Fruit fly (Drosophila melanogaster) whole organism, embryonic: ENCODE results near the gene CG2182.
A peak's percentile ranks its signal among the peaks of the same experiment; 100 is the strongest.

Experiments
- Ada2b ChIP-seq: fragments of 200-800 bp; sonication (Bioruptor generic); IDR thresholded peaks from 2 replicates; pipeline ENCODE4 v1.3.6; 2022; ENCODE audit warnings: missing biosample characterization, missing genetic modification characterization
- B-H2 ChIP-seq: fragments of 200-800 bp; sonication (Bioruptor generic); optimal IDR thresholded peaks from 2 replicates; lab custom pipeline; 2018; ENCODE audit warnings: missing biosample characterization, mild to moderate bottlenecking, missing genetic modification characterization
- Bdp1 ChIP-seq: fragments of 200-800 bp; sonication (Bioruptor generic); optimal IDR thresholded peaks from 3 replicates; lab custom pipeline; 2016; ENCODE audit warnings: missing biosample characterization, missing genetic modification characterization
- Blimp-1 ChIP-seq: fragments of 200-800 bp; sonication (Bioruptor generic); optimal IDR thresholded peaks from 3 replicates; lab custom pipeline; 2018; ENCODE audit warnings: missing biosample characterization, missing genetic modification characterization, mild to moderate bottlenecking, moderate library complexity, missing genetic modification reagents
- Bteb2 ChIP-seq: fragments of 200-800 bp; sonication (Bioruptor generic); optimal IDR thresholded peaks from 2 replicates; lab custom pipeline; 2016; ENCODE audit warnings: missing biosample characterization, missing genetic modification characterization
- CG11085 ChIP-seq: fragments of 200-800 bp; sonication (Bioruptor generic); IDR thresholded peaks from 2 replicates; pipeline ENCODE4 v1.3.6; 2022; ENCODE audit warnings: missing biosample characterization, missing genetic modification characterization
- CG1233 ChIP-seq: fragments of 200-800 bp; sonication (Bioruptor generic); optimal IDR thresholded peaks from 4 replicates; lab custom pipeline; 2018; ENCODE audit warnings: missing biosample characterization, mild to moderate bottlenecking, missing genetic modification characterization
- CG13287 ChIP-seq: fragments of 200-800 bp; sonication (Bioruptor generic); IDR thresholded peaks from 2 replicates; pipeline ENCODE4 v1.3.6; 2022; ENCODE audit warnings: missing biosample characterization, missing genetic modification characterization; ENCODE audit not compliant: partially characterized antibody
- CG13296 ChIP-seq: fragments of 200-800 bp; sonication (Bioruptor generic); optimal IDR thresholded peaks from 3 replicates; lab custom pipeline; 2018; ENCODE audit warnings: missing biosample characterization, mild to moderate bottlenecking, missing genetic modification characterization
- CG13894 ChIP-seq: fragments of 200-800 bp; sonication (Bioruptor generic); optimal IDR thresholded peaks from 3 replicates; lab custom pipeline; 2018; ENCODE audit warnings: missing biosample characterization, mild to moderate bottlenecking, missing genetic modification characterization, moderate library complexity
- CG15514 ChIP-seq: fragments of 200-800 bp; sonication (Bioruptor generic); optimal IDR thresholded peaks from 3 replicates; lab custom pipeline; 2017; ENCODE audit warnings: missing biosample characterization, missing genetic modification characterization, mild to moderate bottlenecking, moderate library complexity, missing genetic modification reagents
- CG18011 ChIP-seq: fragments of 200-800 bp; sonication (Bioruptor generic); optimal IDR thresholded peaks from 2 replicates; lab custom pipeline; 2017; ENCODE audit warnings: missing biosample characterization, missing genetic modification characterization, mild to moderate bottlenecking, moderate library complexity, missing genotype
- CG1832 ChIP-seq: fragments of 200-800 bp; sonication (Bioruptor generic); optimal IDR thresholded peaks from 2 replicates; lab custom pipeline; 2017; ENCODE audit warnings: missing biosample characterization, mild to moderate bottlenecking, missing genetic modification characterization, inconsistent platforms
- CG2116 ChIP-seq: fragments of 200-800 bp; sonication (Bioruptor generic); optimal IDR thresholded peaks from 3 replicates; lab custom pipeline; 2018; ENCODE audit warnings: missing biosample characterization, mild to moderate bottlenecking, missing genetic modification characterization
- CG30403 ChIP-seq: fragments of 200-800 bp; sonication (Bioruptor generic); optimal IDR thresholded peaks from 3 replicates; lab custom pipeline; 2016; ENCODE audit warnings: missing biosample characterization, missing genetic modification characterization
- CG30431 ChIP-seq: fragments of 200-800 bp; sonication (Bioruptor generic); optimal IDR thresholded peaks from 2 replicates; lab custom pipeline; 2017; ENCODE audit warnings: missing biosample characterization, missing genetic modification characterization
- CG34422 ChIP-seq: fragments of 200-800 bp; sonication (Bioruptor generic); IDR thresholded peaks from 3 replicates; pipeline ENCODE4 v1.3.6; 2022; ENCODE audit warnings: missing biosample characterization, missing genetic modification characterization
- CG4617 ChIP-seq: fragments of 200-800 bp; sonication (Bioruptor generic); optimal IDR thresholded peaks from 3 replicates; lab custom pipeline; 2016; ENCODE audit warnings: missing biosample characterization, missing genetic modification characterization, borderline replicate concordance
- CG5245 ChIP-seq: fragments of 200-800 bp; sonication (Bioruptor generic); optimal IDR thresholded peaks from 3 replicates; lab custom pipeline; 2016; ENCODE audit warnings: missing biosample characterization, missing genetic modification characterization
- CG6689 ChIP-seq: fragments of 200-800 bp; sonication (Bioruptor generic); IDR thresholded peaks from 2 replicates; pipeline ENCODE4 v1.3.6; 2022; ENCODE audit warnings: missing biosample characterization, missing genetic modification characterization
- CG9215 ChIP-seq: fragments of 200-800 bp; sonication (Bioruptor generic); IDR thresholded peaks from 2 replicates; pipeline ENCODE4 v1.3.6; 2022; ENCODE audit warnings: missing biosample characterization, missing genetic modification characterization
- CoRest ChIP-seq: fragments of 200-800 bp; sonication (Bioruptor generic); optimal IDR thresholded peaks from 3 replicates; lab custom pipeline; 2018; ENCODE audit warnings: missing biosample characterization, mild to moderate bottlenecking, missing genetic modification characterization, moderate library complexity
- D19B ChIP-seq: fragments of 200-800 bp; sonication (Bioruptor generic); optimal IDR thresholded peaks from 2 replicates; lab custom pipeline; 2017; ENCODE audit warnings: missing biosample characterization, mild to moderate bottlenecking, missing genetic modification characterization
- HHEX ChIP-seq: fragments of 200-800 bp; sonication (Bioruptor generic); optimal IDR thresholded peaks from 3 replicates; lab custom pipeline; 2017; ENCODE audit warnings: missing biosample characterization, mild to moderate bottlenecking, missing genetic modification characterization, missing genetic modification reagents
- HLH3B ChIP-seq: fragments of 200-800 bp; sonication (Bioruptor generic); IDR thresholded peaks from 2 replicates; pipeline ENCODE4 v1.3.6; 2022; ENCODE audit warnings: missing biosample characterization, missing genetic modification characterization
- Hr78 ChIP-seq, 2 experiments: fragments of 200-800 bp in 1 of 2; fragments of >200 bp in 1 of 2; sonication (Bioruptor generic) in 1 of 2; optimal IDR thresholded peaks; 2 replicates each; lab custom pipeline; 2017 to 2019; ENCODE audit warnings: missing biosample characterization in 2 of 2, missing genetic modification characterization in 2 of 2, mild to moderate bottlenecking in 1 of 2, moderate library complexity in 1 of 2
- Lim3 ChIP-seq: fragments of 200-800 bp; sonication (Bioruptor generic); IDR thresholded peaks from 2 replicates; pipeline ENCODE4 v1.3.6; 2022; ENCODE audit warnings: missing biosample characterization, missing genetic modification characterization
- Stat92E ChIP-seq, 3 experiments: fragments of >200 bp in 2 of 3; fragments of 200-800 bp in 1 of 3; sonication (Bioruptor generic) in 1 of 3; optimal IDR thresholded peaks; 2 replicates each; lab custom pipeline; 2017 to 2019; ENCODE audit warnings: missing biosample characterization in 3 of 3, missing genetic modification characterization in 3 of 3, mild to moderate bottlenecking in 1 of 3, moderate library complexity in 1 of 3
- Xrp1 ChIP-seq: fragments of 200-800 bp; sonication (Bioruptor generic); IDR thresholded peaks from 2 replicates; pipeline ENCODE4 v1.3.6; 2022; ENCODE audit warnings: missing biosample characterization, missing genetic modification characterization
- az2 ChIP-seq: fragments of 200-800 bp; sonication (Bioruptor generic); optimal IDR thresholded peaks from 3 replicates; lab custom pipeline; 2016; ENCODE audit warnings: missing biosample characterization, missing genetic modification characterization
- bbx ChIP-seq: fragments of 200-800 bp; sonication (Bioruptor generic); IDR thresholded peaks from 2 replicates; pipeline ENCODE4 v1.3.6; 2022; ENCODE audit warnings: missing biosample characterization, missing genetic modification characterization; ENCODE audit not compliant: partially characterized antibody
- bcd ChIP-seq: fragments of 200-800 bp; sonication (Bioruptor generic); optimal IDR thresholded peaks from 2 replicates; lab custom pipeline; 2017; ENCODE audit warnings: missing biosample characterization, mild to moderate bottlenecking, missing genetic modification characterization
- br ChIP-seq: fragments of >200 bp; optimal IDR thresholded peaks from 2 replicates; lab custom pipeline; 2017
- corto ChIP-seq: fragments of 200-800 bp; sonication (Bioruptor generic); optimal IDR thresholded peaks from 2 replicates; lab custom pipeline; 2016; ENCODE audit warnings: missing biosample characterization, mild to moderate bottlenecking, missing genetic modification characterization, moderate library complexity
- ewg ChIP-seq: fragments of 200-800 bp; sonication (Bioruptor generic); optimal IDR thresholded peaks from 3 replicates; lab custom pipeline; 2017; ENCODE audit warnings: mild to moderate bottlenecking, missing biosample characterization, missing genetic modification reagents, missing genetic modification characterization
- fd64A ChIP-seq: fragments of 200-800 bp; sonication (Bioruptor generic); optimal IDR thresholded peaks from 3 replicates; lab custom pipeline; 2018; ENCODE audit warnings: missing biosample characterization, mild to moderate bottlenecking, missing genetic modification characterization
- ftz-f1 ChIP-seq: fragments of 200-800 bp; sonication (Bioruptor generic); optimal IDR thresholded peaks from 2 replicates; lab custom pipeline; 2016; ENCODE audit warnings: missing biosample characterization, missing genetic modification characterization
- gsb ChIP-seq: fragments of 200-800 bp; sonication (Bioruptor generic); IDR thresholded peaks from 2 replicates; pipeline ENCODE4 v1.3.6; 2022; ENCODE audit warnings: missing biosample characterization, missing genetic modification characterization
- ken ChIP-seq: fragments of 200-800 bp; sonication (Bioruptor generic); IDR thresholded peaks from 3 replicates; pipeline ENCODE4 v1.3.6; 2022; ENCODE audit warnings: missing biosample characterization, missing genetic modification characterization
- lov ChIP-seq, 2 experiments: fragments of 200-800 bp in 1 of 2; fragments of >200 bp in 1 of 2; sonication (Bioruptor generic) in 1 of 2; IDR thresholded peaks in 1 of 2; optimal IDR thresholded peaks in 1 of 2; 2 replicates in 1 of 2; 3 replicates in 1 of 2; pipeline versions ENCODE4 v1.3.6 to Lab custom; 2017 to 2022; ENCODE audit warnings: missing biosample characterization in 1 of 2, missing genetic modification characterization in 1 of 2
- pita ChIP-seq: fragments of 200-800 bp; sonication (Bioruptor generic); optimal IDR thresholded peaks from 2 replicates; lab custom pipeline; 2017; ENCODE audit warnings: missing biosample characterization, mild to moderate bottlenecking, missing genetic modification characterization
- pnt ChIP-seq: fragments of 200-800 bp; sonication (Bioruptor generic); optimal IDR thresholded peaks from 3 replicates; lab custom pipeline; 2016; ENCODE audit warnings: missing biosample characterization, missing genetic modification characterization
- psq ChIP-seq: fragments of 200-800 bp; sonication (Bioruptor generic); optimal IDR thresholded peaks from 2 replicates; lab custom pipeline; 2017; ENCODE audit warnings: missing biosample characterization, missing genetic modification characterization
- ranshi ChIP-seq: fragments of 200-800 bp; sonication (Bioruptor generic); IDR thresholded peaks from 2 replicates; pipeline ENCODE4 v1.3.6; 2022; ENCODE audit warnings: missing biosample characterization, missing genetic modification characterization
- schlank ChIP-seq: fragments of 200-800 bp; sonication (Bioruptor generic); optimal IDR thresholded peaks from 2 replicates; lab custom pipeline; 2018; ENCODE audit warnings: missing biosample characterization, mild to moderate bottlenecking, missing genetic modification characterization
- shn ChIP-seq: fragments of 200-800 bp; sonication (Bioruptor generic); optimal IDR thresholded peaks from 3 replicates; lab custom pipeline; 2016; ENCODE audit warnings: missing biosample characterization, missing genetic modification characterization
- vnd ChIP-seq: fragments of 200-800 bp; sonication (Bioruptor generic); IDR thresholded peaks from 3 replicates; pipeline ENCODE4 v1.3.6; 2022; ENCODE audit warnings: missing biosample characterization, missing genetic modification characterization; ENCODE audit not compliant: partially characterized antibody
- yki ChIP-seq: fragments of >200 bp; optimal IDR thresholded peaks from 3 replicates; lab custom pipeline; 2018
- zf30C ChIP-seq: fragments of 200-800 bp; sonication (Bioruptor generic); optimal IDR thresholded peaks from 3 replicates; lab custom pipeline; 2018; ENCODE audit warnings: missing biosample characterization, mild to moderate bottlenecking, missing genetic modification characterization

CG2182 gene

dm6 chr3R:5682921-5683748 lies 23.4 kb upstream of the CG2182 start (continued):
- no peak for TF ChIP-seq shn (GFP tag; lab: Kevin White, UChicago)
- TF ChIP-seq Stat92E (GFP tag; optimal IDR thresholded peaks at IDR 0.05; lab: Kevin White, UChicago) = peak in 1 of 3 experiments; percentile 46
- no peak for TF ChIP-seq vnd (GFP tag; lab: Robert Waterston, UW)
- peak; percentile 23 for TF ChIP-seq bcd
- 0 out of 2 replicates have a peak, but pooled peaks have one; percentile 14 for TF ChIP-seq ranshi (GFP tag; lab: Robert Waterston, UW)
- no peak for TF ChIP-seq B-H2
- TF ChIP-seq CG13287 (GFP tag; lab: Robert Waterston, UW) = no peak
- TF ChIP-seq CG2116 (GFP tag; lab: Kevin White, UChicago) = peak; percentile 14
- TF ChIP-seq CG4617 (GFP tag; lab: Kevin White, UChicago) = peak; percentile 12
- TF ChIP-seq Blimp-1 = peak; percentile 92
- no peak for TF ChIP-seq fd64A
- TF ChIP-seq corto (GFP tag; lab: Kevin White, UChicago) = no peak
- no peak for TF ChIP-seq CG15514 (GFP tag; lab: Kevin White, UChicago)
- no peak for TF ChIP-seq Lim3 (GFP tag; lab: Robert Waterston, UW)
- TF ChIP-seq CG9215 (GFP tag; lab: Robert Waterston, UW) = no peak
- TF ChIP-seq lov (optimal IDR thresholded peaks at IDR 0.05; lab: Kevin White, UChicago) = no peak
- TF ChIP-seq lov (GFP tag; IDR thresholded peaks at IDR 0.05; lab: Robert Waterston, UW) = no peak
- TF ChIP-seq ewg (GFP tag; lab: Kevin White, UChicago) = peak; percentile 54
- peak; percentile 48 for TF ChIP-seq CG6689 (GFP tag; lab: Robert Waterston, UW)
- TF ChIP-seq yki = no peak
- peak; percentile 56 for TF ChIP-seq CG5245 (GFP tag; lab: Kevin White, UChicago)
- peak; percentile 50 for TF ChIP-seq pnt (GFP tag; lab: Kevin White, UChicago)
- TF ChIP-seq CG11085 (GFP tag; lab: Robert Waterston, UW) = no peak
- TF ChIP-seq gsb (GFP tag; lab: Robert Waterston, UW) = no peak
- peak; percentile 43 for TF ChIP-seq HHEX (GFP tag; lab: Kevin White, UChicago)
- TF ChIP-seq CoRest (tag; lab: Kevin White, UChicago) = peak; percentile 68
- TF ChIP-seq HLH3B = peak; percentile 71
- TF ChIP-seq Ada2b (GFP tag; lab: Robert Waterston, UW) = no peak
- no peak for TF ChIP-seq CG13296 (GFP tag; lab: Kevin White, UChicago)
- TF ChIP-seq ken (GFP tag; lab: Robert Waterston, UW) = peak; percentile 77
- peak; percentile 85 for TF ChIP-seq Xrp1 (GFP tag; lab: Robert Waterston, UW)
- TF ChIP-seq az2 = peak; percentile 70
- TF ChIP-seq CG30431 (GFP tag; lab: Kevin White, UChicago) = no peak
- no peak for TF ChIP-seq Bdp1 (GFP tag; lab: Kevin White, UChicago)
- TF ChIP-seq D19B (GFP tag; lab: Kevin White, UChicago) = no peak
- TF ChIP-seq Bteb2 (GFP tag; lab: Kevin White, UChicago) = no peak
- peak; percentile 64 for TF ChIP-seq CG30403 (GFP tag; lab: Kevin White, UChicago)
- no peak for TF ChIP-seq pita (GFP tag; lab: Kevin White, UChicago)
- TF ChIP-seq zf30C = no peak
- TF ChIP-seq ftz-f1 = no peak
- peak in 1 of 2 experiments; percentile 27 for TF ChIP-seq Hr78 (GFP tag; optimal IDR thresholded peaks at IDR 0.05; lab: Kevin White, UChicago)
- TF ChIP-seq CG18011 (GFP tag; lab: Kevin White, UChicago) = no peak
- TF ChIP-seq CG1233 = peak; percentile 57
- TF ChIP-seq bbx (GFP tag; lab: Robert Waterston, UW) = no peak
- TF ChIP-seq br (lab: Kevin White, UChicago) = no peak
- TF ChIP-seq CG13894 (tag; lab: Kevin White, UChicago) = no peak
- no peak for TF ChIP-seq psq
- TF ChIP-seq CG1832 (GFP tag; lab: Kevin White, UChicago) = no peak
- no peak for TF ChIP-seq CG34422 (GFP tag; lab: Robert Waterston, UW)
- TF ChIP-seq schlank (tag; lab: Kevin White, UChicago) = no peak
